Worm (Caenorhabditis elegans): ENCODE measurements around the gene C05C8.7.

DNA sequence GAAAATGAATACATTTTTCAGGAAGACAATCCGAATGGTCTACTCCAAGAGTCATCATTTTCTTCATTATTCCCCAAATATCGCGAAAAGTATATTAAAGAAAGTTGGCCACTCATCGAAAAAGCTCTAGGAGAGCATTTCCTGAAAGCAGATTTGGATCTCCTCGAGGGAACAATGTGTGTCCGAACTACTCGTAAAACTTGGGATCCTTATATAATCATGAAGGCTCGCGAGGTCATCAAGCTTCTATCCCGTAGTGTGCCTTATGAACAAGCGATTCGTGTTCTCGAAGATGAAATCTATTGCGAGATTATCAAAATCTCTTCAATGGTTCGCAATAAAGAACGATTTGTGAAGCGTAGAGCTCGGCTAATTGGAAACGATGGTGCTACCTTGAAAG lies 15.3 kb downstream of the C05C8.7 start:
- TF ChIP-seq flt-1 (GFP tag; IDR thresholded peaks at IDR 0.05) (no peak), ceh-13 (GFP tag; optimal IDR thresholded peaks at IDR 0.05) (no peak), hnd-1 (tag; optimal IDR thresholded peaks at IDR 0.05) (no peak), ama-1 (optimal IDR thresholded peaks at IDR 0.05) (no peak), tra-4 (tag; optimal IDR thresholded peaks at IDR 0.05) (no peak), hmg-4 (GFP tag; optimal IDR thresholded peaks at IDR 0.05) (no peak), pes-1 (GFP tag; IDR thresholded peaks at IDR 0.05) (no peak), hmbx-1 (tag; optimal IDR thresholded peaks at IDR 0.05) (no peak), B0310.2 (tag; optimal IDR thresholded peaks at IDR 0.05) (no peak), ets-7 (tag; optimal IDR thresholded peaks at IDR 0.05) (no peak), sea-1 (GFP tag; conservative IDR thresholded peaks at IDR 0.05) (no peak), ceh-36 (tag; optimal IDR thresholded peaks at IDR 0.05) (no peak), tbx-37 (GFP tag; conservative IDR thresholded peaks at IDR 0.05) (no peak), scrt-1 (GFP tag; IDR thresholded peaks at IDR 0.05) (no peak)
